Worm (Caenorhabditis elegans): ENCODE measurements around the gene asp-12.

ce11 chrV:8267275-8267674 is 1.7 kb upstream of the asp-12 start:
- TF ChIP-seq pag-3 (tag; optimal IDR thresholded peaks at IDR 0.05; ENCODE audit: borderline replicate concordance, insufficient read depth) (no peak), lin-13 (GFP tag; optimal IDR thresholded peaks at IDR 0.05) (no peak), jun-1 (tag; optimal IDR thresholded peaks at IDR 0.05) (peak; percentile 13)
